Worm (Caenorhabditis elegans) whole organism, young adult: ENCODE results near the gene Y41E3.19.

ENCODE experiments used
- B0336.3 ChIP-seq: fragments of 200-800 bp; sonication (Bioruptor generic); IDR thresholded peaks from 2 replicates; pipeline ENCODE4 v1.3.6; 2022; ENCODE audit warnings: missing genetic modification characterization, missing compliant biosample characterization
- D2030.7 ChIP-seq: fragments of 200-800 bp; sonication (Bioruptor generic); IDR thresholded peaks from 2 replicates; pipeline ENCODE4 v1.3.6; 2022; ENCODE audit warnings: missing genetic modification reagents, missing genetic modification characterization, missing compliant biosample characterization
- F33H1.4 ChIP-seq: fragments of 200-800 bp; sonication (Bioruptor generic); IDR thresholded peaks from 2 replicates; pipeline ENCODE4 v1.3.6; 2022; ENCODE audit warnings: missing genetic modification reagents, missing genetic modification characterization, missing compliant biosample characterization
- F37B4.10 ChIP-seq: fragments of 200-800 bp; sonication (Bioruptor generic); IDR thresholded peaks from 2 replicates; pipeline ENCODE4 v1.3.6; 2022; ENCODE audit warnings: missing genetic modification characterization, missing compliant biosample characterization
- F39B2.1 ChIP-seq: fragments of 200-800 bp; sonication (Bioruptor generic); IDR thresholded peaks from 2 replicates; pipeline ENCODE4 v1.3.6; 2022; ENCODE audit warnings: missing genetic modification reagents, missing genetic modification characterization, missing compliant biosample characterization
- F57A8.1 ChIP-seq: fragments of 200-800 bp; sonication (Bioruptor generic); optimal IDR thresholded peaks from 2 replicates; lab custom pipeline; 2018; ENCODE audit warnings: mild to moderate bottlenecking, missing genetic modification characterization, moderate library complexity, missing compliant biosample characterization
- K11D2.4 ChIP-seq: fragments of 200-800 bp; sonication (Bioruptor generic); IDR thresholded peaks from 2 replicates; pipeline ENCODE4 v1.3.6; 2022; ENCODE audit warnings: missing genetic modification reagents, missing genetic modification characterization, missing compliant biosample characterization
- K12H6.12 ChIP-seq: fragments of 200-800 bp; sonication (Bioruptor generic); optimal IDR thresholded peaks from 2 replicates; lab custom pipeline; 2018; ENCODE audit warnings: mild to moderate bottlenecking, missing genetic modification characterization, missing compliant biosample characterization
- Y53G8AR.9 ChIP-seq: fragments of 200-800 bp; sonication (Bioruptor generic); conservative IDR thresholded peaks from 2 replicates; pipeline ENCODE4 v1.3.6; 2022; ENCODE audit warnings: missing genetic modification reagents, missing genetic modification characterization, missing compliant biosample characterization
- Y67H2A.10 ChIP-seq: fragments of 200-800 bp; sonication (Bioruptor generic); conservative IDR thresholded peaks from 2 replicates; pipeline ENCODE4 v1.3.6; 2022; ENCODE audit warnings: missing genetic modification reagents, missing genetic modification characterization, missing compliant biosample characterization
- aptf-2 ChIP-seq: fragments of 200-800 bp; sonication (Bioruptor generic); conservative IDR thresholded peaks from 2 replicates; pipeline ENCODE4 v1.3.6; 2022; ENCODE audit warnings: missing genetic modification reagents, missing genetic modification characterization, missing compliant biosample characterization
- atf-7 ChIP-seq: sonication (generic microtip); optimal IDR thresholded peaks from 2 replicates; lab custom pipeline; 2017; ENCODE audit warnings: mild to moderate bottlenecking, missing genetic modification characterization, missing compliant biosample characterization
- attf-6 ChIP-seq: fragments of 200-800 bp; sonication (Bioruptor generic); IDR thresholded peaks from 2 replicates; pipeline ENCODE4 v1.3.6; 2022; ENCODE audit warnings: missing genetic modification reagents, missing genetic modification characterization, missing compliant biosample characterization
- ccch-3 ChIP-seq: fragments of 200-800 bp; sonication (Bioruptor generic); optimal IDR thresholded peaks from 2 replicates; lab custom pipeline; 2018; ENCODE audit warnings: mild to moderate bottlenecking, missing genetic modification characterization, missing compliant biosample characterization
- cebp-1 ChIP-seq, 2 experiments: fragments of 200-800 bp in 1 of 2; sonication (Bioruptor generic) in 1 of 2; sonication (generic microtip) in 1 of 2; IDR thresholded peaks in 1 of 2; optimal IDR thresholded peaks in 1 of 2; 2 replicates each; pipeline versions ENCODE4 v1.3.6 to Lab custom; 2017 to 2022; ENCODE audit warnings: missing compliant biosample characterization in 2 of 2, missing genetic modification characterization in 2 of 2, mild to moderate bottlenecking in 1 of 2, missing genetic modification reagents in 1 of 2, moderate library complexity in 1 of 2
- ceh-40 ChIP-seq: fragments of 200-800 bp; sonication (Bioruptor generic); IDR thresholded peaks from 2 replicates; pipeline ENCODE4 v1.3.6; 2022; ENCODE audit warnings: missing genetic modification characterization, missing compliant biosample characterization
- chd-7 ChIP-seq: sonication (generic microtip); optimal IDR thresholded peaks from 2 replicates; lab custom pipeline; 2016; ENCODE audit warnings: mild to moderate bottlenecking, missing genetic modification characterization, moderate library complexity, missing compliant biosample characterization
- die-1 ChIP-seq: sonication (generic microtip); optimal IDR thresholded peaks from 2 replicates; lab custom pipeline; 2016; ENCODE audit warnings: missing genotype, mild to moderate bottlenecking, missing genetic modification characterization, missing compliant biosample characterization
- dpff-1 ChIP-seq: sonication (generic microtip); optimal IDR thresholded peaks from 2 replicates; lab custom pipeline; 2017; ENCODE audit warnings: mild to moderate bottlenecking, missing genetic modification characterization, missing compliant biosample characterization
- dpl-1 ChIP-seq: fragments of 150-350 bp; optimal IDR thresholded peaks from 2 replicates; lab custom pipeline; 2014; ENCODE audit warnings: missing biosample characterization, missing genetic modification reagents, missing genetic modification characterization
- efl-1 ChIP-seq: fragments of 150-350 bp; optimal IDR thresholded peaks from 2 replicates; lab custom pipeline; 2014; ENCODE audit warnings: missing biosample characterization, missing genetic modification reagents, missing genetic modification characterization
- fkh-3 ChIP-seq: sonication (generic microtip); optimal IDR thresholded peaks from 2 replicates; lab custom pipeline; 2016; ENCODE audit warnings: mild to moderate bottlenecking, missing genetic modification characterization, missing compliant biosample characterization
- hlh-26 ChIP-seq: fragments of 200-800 bp; sonication (Bioruptor generic); conservative IDR thresholded peaks from 2 replicates; pipeline ENCODE4 v1.3.6; 2022; ENCODE audit warnings: missing genetic modification reagents, missing genetic modification characterization, missing compliant biosample characterization
- hmg-1.2 ChIP-seq: fragments of 200-800 bp; sonication (Bioruptor generic); IDR thresholded peaks from 2 replicates; pipeline ENCODE4 v1.3.6; 2022; ENCODE audit warnings: missing genetic modification reagents, missing genetic modification characterization, missing compliant biosample characterization
- hsf-1 ChIP-seq: fragments of 200-800 bp; sonication (Bioruptor generic); IDR thresholded peaks from 2 replicates; pipeline ENCODE4 v1.3.6; 2022; ENCODE audit warnings: missing genetic modification reagents, missing genetic modification characterization, missing compliant biosample characterization
- lin-26 ChIP-seq: fragments of 200-800 bp; sonication (Bioruptor generic); IDR thresholded peaks from 2 replicates; pipeline ENCODE4 v1.3.6; 2022; ENCODE audit warnings: missing genetic modification reagents, missing genetic modification characterization, missing compliant biosample characterization
- lsl-1 ChIP-seq: fragments of 200-800 bp; sonication (Bioruptor generic); optimal IDR thresholded peaks from 2 replicates; lab custom pipeline; 2018; ENCODE audit warnings: mild to moderate bottlenecking, missing genetic modification characterization, moderate library complexity, missing compliant biosample characterization
- lsy-27 ChIP-seq: sonication (generic microtip); optimal IDR thresholded peaks from 2 replicates; lab custom pipeline; 2017; ENCODE audit warnings: missing genetic modification characterization, mild to moderate bottlenecking, missing compliant biosample characterization, antibody characterized with exemption, missing genotype, borderline replicate concordance; ENCODE audit not compliant: insufficient read depth
- madf-3 ChIP-seq: fragments of 200-800 bp; sonication (Bioruptor generic); IDR thresholded peaks from 2 replicates; pipeline ENCODE4 v1.3.6; 2022; ENCODE audit warnings: missing genetic modification reagents, missing genetic modification characterization, missing compliant biosample characterization
- mel-28 ChIP-seq: sonication (generic microtip); optimal IDR thresholded peaks from 2 replicates; lab custom pipeline; 2016; ENCODE audit warnings: borderline replicate concordance, mild to moderate bottlenecking, missing genetic modification characterization, missing compliant biosample characterization
- nfya-1 ChIP-seq: sonication (generic microtip); optimal IDR thresholded peaks from 2 replicates; lab custom pipeline; 2017; ENCODE audit warnings: antibody characterized with exemption, missing compliant biosample characterization, missing genetic modification characterization, borderline replicate concordance; ENCODE audit not compliant: insufficient read depth
- nhr-120 ChIP-seq: fragments of 200-800 bp; sonication (Bioruptor generic); IDR thresholded peaks from 2 replicates; pipeline ENCODE4 v1.3.6; 2022; ENCODE audit warnings: missing genetic modification characterization, missing compliant biosample characterization
- nhr-27 ChIP-seq: fragments of 200-800 bp; sonication (Bioruptor generic); optimal IDR thresholded peaks from 2 replicates; lab custom pipeline; 2018; ENCODE audit warnings: mild to moderate bottlenecking, missing genetic modification characterization, moderate library complexity, missing compliant biosample characterization
- nhr-80 ChIP-seq: sonication (generic microtip); optimal IDR thresholded peaks from 2 replicates; lab custom pipeline; 2016; ENCODE audit warnings: missing genetic modification characterization, missing compliant biosample characterization
- pbrm-1 ChIP-seq: fragments of 200-800 bp; sonication (Bioruptor generic); IDR thresholded peaks from 2 replicates; pipeline ENCODE4 v1.3.6; 2022; ENCODE audit warnings: missing genetic modification reagents, missing genetic modification characterization, missing compliant biosample characterization
- rcor-1 ChIP-seq: fragments of 200-800 bp; sonication (Bioruptor generic); IDR thresholded peaks from 2 replicates; pipeline ENCODE4 v1.3.6; 2022; ENCODE audit warnings: missing genetic modification reagents, missing genetic modification characterization, missing compliant biosample characterization
- rpc-1 ChIP-seq, 2 experiments: fragments of 150-350 bp in 1 of 2; sonication (generic microtip) in 1 of 2; optimal IDR thresholded peaks; 2 replicates each; lab custom pipeline; 2014 to 2018; ENCODE audit warnings: missing biosample characterization in 1 of 2, missing genetic modification characterization in 1 of 2, missing genetic modification reagents in 1 of 2, missing genotype in 1 of 2
- sdz-38 ChIP-seq: sonication (generic microtip); optimal IDR thresholded peaks from 2 replicates; lab custom pipeline; 2016; ENCODE audit warnings: missing genotype, missing genetic modification characterization, missing compliant biosample characterization
- snpc-1.3 ChIP-seq: sonication (generic microtip); optimal IDR thresholded peaks from 2 replicates; lab custom pipeline; 2017; ENCODE audit warnings: missing genetic modification characterization, mild to moderate bottlenecking, missing compliant biosample characterization, antibody characterized with exemption, moderate library complexity, missing genotype, missing genetic modification reagents; ENCODE audit not compliant: insufficient read depth
- somi-1 ChIP-seq: fragments of 200-800 bp; sonication (Bioruptor generic); optimal IDR thresholded peaks from 2 replicates; lab custom pipeline; 2018; ENCODE audit warnings: mild to moderate bottlenecking, missing genetic modification characterization, missing compliant biosample characterization
- sptf-2 ChIP-seq: fragments of 200-800 bp; sonication (Bioruptor generic); optimal IDR thresholded peaks from 2 replicates; lab custom pipeline; 2018; ENCODE audit warnings: mild to moderate bottlenecking, missing genetic modification characterization, missing compliant biosample characterization
- tbp1 ChIP-seq: fragments of 200-800 bp; sonication (Bioruptor generic); optimal IDR thresholded peaks from 2 replicates; lab custom pipeline; 2018; ENCODE audit warnings: mild to moderate bottlenecking, missing genetic modification characterization, missing compliant biosample characterization
- tbx-9 ChIP-seq: sonication (generic microtip); optimal IDR thresholded peaks from 2 replicates; lab custom pipeline; 2016; ENCODE audit warnings: borderline replicate concordance, missing genetic modification characterization, inconsistent platforms, missing compliant biosample characterization
- unc-130 ChIP-seq: sonication (generic microtip); optimal IDR thresholded peaks from 2 replicates; lab custom pipeline; 2016; ENCODE audit warnings: missing genetic modification reagents, missing genetic modification characterization, missing compliant biosample characterization
- zfh-2 ChIP-seq: fragments of 200-800 bp; sonication (Bioruptor generic); conservative IDR thresholded peaks from 2 replicates; pipeline ENCODE4 v1.3.6; 2022; ENCODE audit warnings: missing genetic modification reagents, missing genetic modification characterization, missing compliant biosample characterization
- ztf-25 ChIP-seq: fragments of 200-800 bp; sonication (Bioruptor generic); IDR thresholded peaks from 2 replicates; pipeline ENCODE4 v1.3.6; 2022; ENCODE audit warnings: missing genetic modification reagents, missing genetic modification characterization, missing compliant biosample characterization
- ztf-3 ChIP-seq: fragments of 200-800 bp; sonication (Bioruptor generic); optimal IDR thresholded peaks from 2 replicates; lab custom pipeline; 2018; ENCODE audit warnings: mild to moderate bottlenecking, missing genetic modification characterization, missing compliant biosample characterization

The Y41E3.19 gene

DNA sequence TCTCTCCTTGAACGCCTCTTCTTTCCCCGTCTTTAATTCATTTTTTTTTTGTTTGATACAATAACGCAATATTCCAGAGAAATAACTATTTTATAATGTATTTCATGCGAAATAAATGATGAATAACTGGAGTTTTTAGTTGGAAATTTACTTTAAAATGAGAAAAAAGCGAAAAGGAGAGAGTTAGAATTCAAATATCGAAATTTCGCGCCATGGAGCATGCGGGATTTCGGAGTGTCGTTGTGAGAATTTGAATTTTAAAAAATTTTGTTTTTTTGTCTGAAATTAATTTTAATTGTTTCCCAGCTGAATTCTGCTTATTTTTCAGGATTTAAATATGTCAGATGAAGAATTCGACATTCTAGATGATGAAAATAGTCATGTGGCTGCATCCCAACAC is 30.5 kb upstream of the Y41E3.19 start, which contains the start of gene fcd-2 (continued):
- 0 out of 2 replicates have a peak, but pooled peaks have one; percentile 4 for TF ChIP-seq madf-3 (GFP tag; lab: Robert Waterston, UW)
- no peak for TF ChIP-seq Y67H2A.10 (GFP tag; lab: Robert Waterston, UW)
- TF ChIP-seq die-1 (tag; lab: Kevin White, UChicago), result no peak
- peak; percentile 89 for TF ChIP-seq attf-6 (GFP tag; lab: Robert Waterston, UW)
- TF ChIP-seq hsf-1 (GFP tag; lab: Robert Waterston, UW), result no peak
- TF ChIP-seq dpff-1 (tag; lab: Kevin White, UChicago), result no peak
- TF ChIP-seq mel-28 (tag; lab: Kevin White, UChicago), result no peak
- no peak for TF ChIP-seq ztf-3 (GFP tag; lab: Kevin White, UChicago)
- TF ChIP-seq nhr-27 (tag; lab: Kevin White, UChicago), result no peak
- no peak for TF ChIP-seq lin-26 (GFP tag; lab: Robert Waterston, UW)
- TF ChIP-seq pbrm-1, result no peak
- no peak for TF ChIP-seq rcor-1 (GFP tag; lab: Robert Waterston, UW)
- TF ChIP-seq hmg-1.2 (GFP tag; lab: Robert Waterston, UW), result 0 out of 2 replicates have a peak, but pooled peaks have one; percentile 24
- TF ChIP-seq zfh-2 (GFP tag; lab: Robert Waterston, UW), result no peak
- no peak for TF ChIP-seq fkh-3 (tag; lab: Kevin White, UChicago)
- TF ChIP-seq Y53G8AR.9 (GFP tag; lab: Robert Waterston, UW), result no peak
- TF ChIP-seq K12H6.12 (tag; lab: Kevin White, UChicago), result peak; percentile 1
- TF ChIP-seq rpc-1 (optimal IDR thresholded peaks at IDR 0.05; lab: Kevin White, UChicago), result no peak
- TF ChIP-seq rpc-1 (tag; optimal IDR thresholded peaks at IDR 0.05; lab: Kevin White, UChicago), result no peak
- no peak for TF ChIP-seq sptf-2 (GFP tag; lab: Kevin White, UChicago)
- TF ChIP-seq F33H1.4 (GFP tag; lab: Robert Waterston, UW), result peak; percentile 37; the same call in 1 of the 2 replicates
- TF ChIP-seq cebp-1 (GFP tag; IDR thresholded peaks at IDR 0.05; lab: Robert Waterston, UW), result no peak
- TF ChIP-seq cebp-1 (tag; optimal IDR thresholded peaks at IDR 0.05; lab: Kevin White, UChicago), result peak; percentile 41
- no peak for TF ChIP-seq unc-130 (GFP tag; lab: Kevin White, UChicago)
- no peak for TF ChIP-seq nhr-120 (GFP tag; lab: Robert Waterston, UW)
- no peak for TF ChIP-seq chd-7
- no peak for TF ChIP-seq ccch-3
- no peak for TF ChIP-seq F37B4.10
- TF ChIP-seq tbx-9 (tag; lab: Kevin White, UChicago), result no peak
- peak; percentile 6 for TF ChIP-seq snpc-1.3
- TF ChIP-seq lsl-1, result peak; percentile 23
- no peak for TF ChIP-seq nhr-80 (tag; lab: Kevin White, UChicago)
- no peak for TF ChIP-seq sdz-38 (tag; lab: Kevin White, UChicago)
- peak; percentile 96 for TF ChIP-seq efl-1 (GFP tag; lab: Kevin White, UChicago)
- TF ChIP-seq ztf-25 (GFP tag; lab: Robert Waterston, UW), result no peak
- no peak for TF ChIP-seq F39B2.1
- TF ChIP-seq K11D2.4 (GFP tag; lab: Robert Waterston, UW), result no peak
- no peak for TF ChIP-seq F57A8.1
- TF ChIP-seq atf-7 (tag; lab: Kevin White, UChicago), result no peak
- TF ChIP-seq hlh-26 (GFP tag; lab: Robert Waterston, UW), result no peak
- no peak for TF ChIP-seq somi-1 (GFP tag; lab: Kevin White, UChicago)
- TF ChIP-seq nfya-1 (tag; lab: Kevin White, UChicago), result no peak
- TF ChIP-seq aptf-2, result no peak
- 0 out of 2 replicates have a peak, but pooled peaks have one; percentile 19 for TF ChIP-seq D2030.7 (GFP tag; lab: Robert Waterston, UW)
- TF ChIP-seq dpl-1, result peak; percentile 85
- TF ChIP-seq lsy-27 (tag; lab: Kevin White, UChicago), result no peak
- TF ChIP-seq ceh-40 (GFP tag; lab: Robert Waterston, UW), result no peak
- TF ChIP-seq B0336.3 (GFP tag; lab: Robert Waterston, UW), result peak; percentile 26; the same call in 1 of the 2 replicates
- TF ChIP-seq tbp1 (GFP tag; lab: Kevin White, UChicago), result peak; percentile 48
